Worm (Caenorhabditis elegans) whole organism, late embryonic: Measurements from ENCODE around the gene K03B8.6.

ENCODE experiments used
- C08G9.2 ChIP-seq: sonication (generic microtip); optimal IDR thresholded peaks from 2 replicates; lab custom pipeline; 2016; ENCODE audit warnings: mild to moderate bottlenecking, missing genetic modification characterization, moderate library complexity, missing compliant biosample characterization
- C38D4.7 ChIP-seq: fragments of 200-800 bp; sonication (Bioruptor generic); optimal IDR thresholded peaks from 2 replicates; lab custom pipeline; 2018; ENCODE audit warnings: mild to moderate bottlenecking, missing genetic modification characterization, moderate library complexity, missing compliant biosample characterization
- F13H6.1 ChIP-seq: sonication (generic microtip); optimal IDR thresholded peaks from 2 replicates; lab custom pipeline; 2016; ENCODE audit warnings: missing genetic modification characterization, missing compliant biosample characterization
- K02D7.2 ChIP-seq: sonication (generic microtip); optimal IDR thresholded peaks from 2 replicates; lab custom pipeline; 2017; ENCODE audit warnings: mild to moderate bottlenecking, missing genetic modification characterization, missing compliant biosample characterization
- Y22D7AL.16 ChIP-seq: sonication (generic microtip); optimal IDR thresholded peaks from 2 replicates; lab custom pipeline; 2016; ENCODE audit warnings: missing genetic modification characterization, missing compliant biosample characterization
- ceh-2 ChIP-seq: sonication (generic microtip); optimal IDR thresholded peaks from 2 replicates; lab custom pipeline; 2016; ENCODE audit warnings: missing genotype, missing genetic modification characterization, missing compliant biosample characterization
- ceh-22 ChIP-seq: sonication (generic microtip); optimal IDR thresholded peaks from 2 replicates; lab custom pipeline; 2017; ENCODE audit warnings: missing biosample characterization, missing genetic modification characterization
- ceh-24 ChIP-seq: sonication (generic microtip); optimal IDR thresholded peaks from 2 replicates; lab custom pipeline; 2016; ENCODE audit warnings: mild to moderate bottlenecking, missing genetic modification characterization, missing compliant biosample characterization
- ceh-30 ChIP-seq: fragments of 150-350 bp; optimal IDR thresholded peaks from 2 replicates; lab custom pipeline; 2014; ENCODE audit warnings: missing biosample characterization, missing genetic modification characterization
- ceh-31 ChIP-seq: sonication (generic microtip); optimal IDR thresholded peaks from 2 replicates; lab custom pipeline; 2016; ENCODE audit warnings: missing genetic modification characterization, missing compliant biosample characterization
- ceh-34 ChIP-seq: sonication (generic microtip); optimal IDR thresholded peaks from 2 replicates; lab custom pipeline; 2016; ENCODE audit warnings: mild to moderate bottlenecking, missing genetic modification characterization, missing compliant biosample characterization
- ceh-48 ChIP-seq: sonication (generic microtip); optimal IDR thresholded peaks from 2 replicates; lab custom pipeline; 2016; ENCODE audit warnings: missing genetic modification characterization, inconsistent platforms, missing compliant biosample characterization
- ceh-6 ChIP-seq: fragments of 200-800 bp; sonication (Bioruptor generic); optimal IDR thresholded peaks from 2 replicates; lab custom pipeline; 2018; ENCODE audit warnings: mild to moderate bottlenecking, missing genetic modification characterization, missing compliant biosample characterization
- ceh-9 ChIP-seq: sonication (generic microtip); optimal IDR thresholded peaks from 2 replicates; lab custom pipeline; 2016; ENCODE audit warnings: mild to moderate bottlenecking, missing genetic modification characterization, inconsistent platforms, missing compliant biosample characterization
- dmd-4 ChIP-seq: sonication (generic microtip); optimal IDR thresholded peaks from 2 replicates; lab custom pipeline; 2016; ENCODE audit warnings: borderline replicate concordance, missing genetic modification characterization, missing compliant biosample characterization
- elt-2 ChIP-seq: sonication (generic microtip); optimal IDR thresholded peaks from 2 replicates; lab custom pipeline; 2016; ENCODE audit warnings: missing genetic modification reagents, missing genetic modification characterization, missing compliant biosample characterization
- elt-4 ChIP-seq: sonication (generic microtip); optimal IDR thresholded peaks from 2 replicates; lab custom pipeline; 2016; ENCODE audit warnings: missing genetic modification characterization, missing compliant biosample characterization
- fax-1 ChIP-seq: sonication (generic microtip); optimal IDR thresholded peaks from 2 replicates; lab custom pipeline; 2016; ENCODE audit warnings: missing genotype, missing genetic modification characterization, missing compliant biosample characterization
- hlh-30 ChIP-seq: sonication (generic microtip); optimal IDR thresholded peaks from 2 replicates; lab custom pipeline; 2017; ENCODE audit warnings: antibody characterized with exemption, missing genetic modification characterization, missing compliant biosample characterization; ENCODE audit not compliant: insufficient read depth
- hlh-6 ChIP-seq: sonication (generic microtip); optimal IDR thresholded peaks from 2 replicates; lab custom pipeline; 2016; ENCODE audit warnings: missing genotype, missing genetic modification characterization, missing compliant biosample characterization
- hlh-8 ChIP-seq: sonication (generic microtip); optimal IDR thresholded peaks from 2 replicates; lab custom pipeline; 2016; ENCODE audit warnings: missing genotype, missing genetic modification characterization, missing compliant biosample characterization
- lin-11 ChIP-seq: fragments of 200-800 bp; sonication (Bioruptor generic); optimal IDR thresholded peaks from 2 replicates; lab custom pipeline; 2018; ENCODE audit warnings: mild to moderate bottlenecking, missing genetic modification characterization, missing compliant biosample characterization
- mec-3 ChIP-seq: sonication (generic microtip); optimal IDR thresholded peaks from 2 replicates; lab custom pipeline; 2016; ENCODE audit warnings: borderline replicate concordance, missing genetic modification characterization, missing compliant biosample characterization
- nfya-1 ChIP-seq: sonication (generic microtip); optimal IDR thresholded peaks from 2 replicates; lab custom pipeline; 2017; ENCODE audit warnings: missing genetic modification characterization, mild to moderate bottlenecking, missing compliant biosample characterization, antibody characterized with exemption, moderate library complexity
- nhr-11 ChIP-seq: fragments of 150-350 bp; optimal IDR thresholded peaks from 2 replicates; lab custom pipeline; 2014; ENCODE audit warnings: missing biosample characterization, missing genetic modification characterization
- nhr-232 ChIP-seq: sonication (generic microtip); optimal IDR thresholded peaks from 2 replicates; lab custom pipeline; 2016; ENCODE audit warnings: missing genetic modification characterization, missing compliant biosample characterization
- npax-4 ChIP-seq: sonication (generic microtip); optimal IDR thresholded peaks from 2 replicates; lab custom pipeline; 2016; ENCODE audit warnings: missing genetic modification characterization, missing compliant biosample characterization
- odd-2 ChIP-seq: sonication (generic microtip); optimal IDR thresholded peaks from 2 replicates; lab custom pipeline; 2017; ENCODE audit warnings: antibody characterized with exemption, mild to moderate bottlenecking, missing genetic modification characterization, missing compliant biosample characterization
- pag-3 ChIP-seq: sonication (generic microtip); optimal IDR thresholded peaks from 2 replicates; lab custom pipeline; 2016; ENCODE audit warnings: missing compliant biosample characterization, missing genetic modification characterization, borderline replicate concordance
- pat-9 ChIP-seq: fragments of 200-800 bp; sonication (Bioruptor generic); optimal IDR thresholded peaks from 2 replicates; lab custom pipeline; 2018; ENCODE audit warnings: mild to moderate bottlenecking, missing genetic modification characterization, moderate library complexity, missing compliant biosample characterization
- pax-1 ChIP-seq: fragments of 150-350 bp; optimal IDR thresholded peaks from 2 replicates; lab custom pipeline; 2014; ENCODE audit warnings: missing biosample characterization, missing genetic modification characterization
- pha-2 ChIP-seq: sonication (generic microtip); optimal IDR thresholded peaks from 2 replicates; lab custom pipeline; 2017; ENCODE audit warnings: mild to moderate bottlenecking, missing genetic modification characterization, missing compliant biosample characterization
- ref-2 ChIP-seq: sonication (generic microtip); optimal IDR thresholded peaks from 2 replicates; lab custom pipeline; 2016; ENCODE audit warnings: missing genetic modification characterization, missing compliant biosample characterization
- sdc-2 ChIP-seq: sonication (generic microtip); optimal IDR thresholded peaks from 2 replicates; lab custom pipeline; 2016; ENCODE audit warnings: missing genotype, missing genetic modification characterization, missing compliant biosample characterization
- sox-2 ChIP-seq: fragments of 200-800 bp; sonication (Bioruptor generic); IDR thresholded peaks from 2 replicates; pipeline ENCODE4 v1.3.6; 2022; ENCODE audit warnings: missing genetic modification reagents, missing genetic modification characterization, missing compliant biosample characterization
- tbx-7 ChIP-seq: sonication (generic microtip); optimal IDR thresholded peaks from 2 replicates; lab custom pipeline; 2016; ENCODE audit warnings: missing genotype, missing genetic modification characterization, missing compliant biosample characterization
- unc-3 ChIP-seq, 2 experiments: fragments of 200-800 bp in 1 of 2; sonication (Bioruptor generic) in 1 of 2; sonication (generic microtip) in 1 of 2; conservative IDR thresholded peaks in 1 of 2; optimal IDR thresholded peaks in 1 of 2; 2 replicates each; pipeline versions ENCODE4 v1.3.6 to Lab custom; 2016 to 2022; ENCODE audit warnings: missing compliant biosample characterization in 2 of 2, missing genetic modification characterization in 2 of 2, missing genetic modification reagents in 1 of 2
- unc-42 ChIP-seq: sonication (generic microtip); optimal IDR thresholded peaks from 2 replicates; lab custom pipeline; 2016; ENCODE audit warnings: missing genotype, missing genetic modification characterization, missing compliant biosample characterization
- zip-5 ChIP-seq: sonication (generic microtip); optimal IDR thresholded peaks from 2 replicates; lab custom pipeline; 2016; ENCODE audit warnings: missing genetic modification characterization, missing compliant biosample characterization
- ztf-16 ChIP-seq: sonication (generic microtip); optimal IDR thresholded peaks from 2 replicates; lab custom pipeline; 2017; ENCODE audit warnings: missing genetic modification characterization, missing compliant biosample characterization

K03B8.6 gene

DNA sequence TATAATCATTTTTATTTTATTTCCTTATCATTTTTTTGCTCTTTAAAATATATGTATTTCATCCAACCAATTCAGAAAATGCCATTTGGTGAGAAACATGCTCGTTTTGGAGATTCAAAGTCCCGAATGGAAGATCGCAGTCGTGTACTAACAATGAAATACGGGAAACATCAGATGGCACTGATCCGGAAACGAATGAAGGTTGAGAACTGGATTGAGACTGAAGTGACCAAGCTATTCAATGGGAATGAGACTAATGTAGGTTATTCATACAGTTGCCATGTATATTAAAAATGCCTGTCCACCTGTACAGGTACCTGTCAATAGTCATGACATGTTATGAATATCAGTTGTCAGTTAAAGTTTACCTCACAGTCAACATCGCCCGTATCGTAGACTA, 24.4 kb upstream of the K03B8.6 start, which contains the start of gene F55C10.5:
Gene F55C10.5, plus strand, starts transcription at position 74 of the 400 bp plus-strand sequence.
- no peak for TF ChIP-seq sox-2 (GFP tag; lab: Robert Waterston, UW)
- TF ChIP-seq C38D4.7 (GFP tag; lab: Kevin White, UChicago), result no peak
- TF ChIP-seq ceh-30, result no peak
- no peak for TF ChIP-seq dmd-4 (tag; lab: Kevin White, UChicago)
- TF ChIP-seq ref-2 (tag; lab: Kevin White, UChicago), result no peak
- TF ChIP-seq elt-4 (tag; lab: Kevin White, UChicago), result no peak
- no peak for TF ChIP-seq hlh-6 (tag; lab: Kevin White, UChicago)
- no peak for TF ChIP-seq nhr-11
- TF ChIP-seq ceh-6 (GFP tag; lab: Kevin White, UChicago), result no peak
- no peak for TF ChIP-seq ceh-48 (tag; lab: Kevin White, UChicago)
- no peak for TF ChIP-seq hlh-8 (tag; lab: Kevin White, UChicago)
- TF ChIP-seq hlh-30 (tag; lab: Kevin White, UChicago), result no peak
- no peak for TF ChIP-seq F13H6.1
- no peak for TF ChIP-seq odd-2 (tag; lab: Kevin White, UChicago)
- no peak for TF ChIP-seq mec-3 (tag; lab: Kevin White, UChicago)
- TF ChIP-seq ceh-24 (tag; lab: Kevin White, UChicago), result no peak
- TF ChIP-seq unc-3 (GFP tag; conservative IDR thresholded peaks at IDR 0.05; lab: Robert Waterston, UW), result no peak
- no peak for TF ChIP-seq unc-3 (tag; optimal IDR thresholded peaks at IDR 0.05; lab: Kevin White, UChicago)
- no peak for TF ChIP-seq nfya-1
- no peak for TF ChIP-seq tbx-7 (tag; lab: Kevin White, UChicago)
- no peak for TF ChIP-seq pat-9 (tag; lab: Kevin White, UChicago)

- TF ChIP-seq unc-42 (tag; lab: Kevin White, UChicago), result no peak
- TF ChIP-seq ceh-22, result no peak
- no peak for TF ChIP-seq Y22D7AL.16
- no peak for TF ChIP-seq dmd-4 (tag; lab: Kevin White, UChicago)
- no peak for TF ChIP-seq npax-4 (tag; lab: Kevin White, UChicago)
- no peak for TF ChIP-seq ceh-24 (tag; lab: Kevin White, UChicago)
- no peak for TF ChIP-seq unc-3 (GFP tag; conservative IDR thresholded peaks at IDR 0.05; lab: Robert Waterston, UW)
- no peak for TF ChIP-seq unc-3 (tag; optimal IDR thresholded peaks at IDR 0.05; lab: Kevin White, UChicago)
- no peak for TF ChIP-seq nhr-232 (tag; lab: Kevin White, UChicago)
- TF ChIP-seq fax-1 (tag; lab: Kevin White, UChicago), result no peak
- TF ChIP-seq elt-4 (tag; lab: Kevin White, UChicago), result no peak
- no peak for TF ChIP-seq ceh-48 (tag; lab: Kevin White, UChicago)
- TF ChIP-seq nfya-1, result no peak
- no peak for TF ChIP-seq zip-5 (tag; lab: Kevin White, UChicago)
- TF ChIP-seq ceh-9 (tag; lab: Kevin White, UChicago), result no peak
- no peak for TF ChIP-seq lin-11 (tag; lab: Kevin White, UChicago)
- no peak for TF ChIP-seq sox-2 (GFP tag; lab: Robert Waterston, UW)
- no peak for TF ChIP-seq sdc-2 (tag; lab: Kevin White, UChicago)
- no peak for TF ChIP-seq ztf-16 (tag; lab: Kevin White, UChicago)
- no peak for TF ChIP-seq pag-3 (tag; lab: Kevin White, UChicago)
Measured at ce11 chrV:11385060-11385459, 22.3 kb upstream of the K03B8.6 start, which contains the start of gene col-154. col-154 (plus strand) TSS chrV:11385360.

ce11 chrV:11386428-11386827, 21.0 kb upstream of the K03B8.6 start, which contains the start of gene F55C10.4:
F55C10.4 (plus strand) TSS chrV:11386728.
- no peak for TF ChIP-seq ceh-9 (tag; lab: Kevin White, UChicago)

- no peak for TF ChIP-seq ceh-34 (tag; lab: Kevin White, UChicago)
- no peak for TF ChIP-seq ceh-31 (tag; lab: Kevin White, UChicago)
- no peak for TF ChIP-seq F13H6.1
- TF ChIP-seq pax-1 (tag; lab: Kevin White, UChicago), result no peak
- TF ChIP-seq fax-1 (tag; lab: Kevin White, UChicago), result no peak
- TF ChIP-seq ceh-30, result no peak
- TF ChIP-seq elt-2 (tag; lab: Kevin White, UChicago), result no peak
- TF ChIP-seq C08G9.2 (tag; lab: Kevin White, UChicago), result no peak
- TF ChIP-seq pha-2 (tag; lab: Kevin White, UChicago), result no peak
- no peak for TF ChIP-seq sox-2 (GFP tag; lab: Robert Waterston, UW)
- no peak for TF ChIP-seq unc-3 (GFP tag; conservative IDR thresholded peaks at IDR 0.05; lab: Robert Waterston, UW)
- TF ChIP-seq unc-3 (tag; optimal IDR thresholded peaks at IDR 0.05; lab: Kevin White, UChicago), result no peak
- TF ChIP-seq ceh-2 (tag; lab: Kevin White, UChicago), result no peak
- TF ChIP-seq nhr-11, result no peak
- TF ChIP-seq ceh-6 (GFP tag; lab: Kevin White, UChicago), result no peak
- no peak for TF ChIP-seq K02D7.2 (tag; lab: Kevin White, UChicago)
Measured at ce11 chrV:11389776-11390175, 17.6 kb upstream of the K03B8.6 start, which contains the start of gene col-155. col-155 (minus strand) TSS chrV:11389876.
